Fruit fly (Drosophila melanogaster) whole organism, pupa: ENCODE results near the gene CG43447.

ENCODE experiments used
- CG9948 ChIP-seq: fragments of 200-800 bp; sonication (Bioruptor generic); optimal IDR thresholded peaks from 2 replicates; lab custom pipeline; 2018; ENCODE audit warnings: missing biosample characterization, mild to moderate bottlenecking, missing genetic modification characterization, moderate library complexity
- D1 ChIP-seq: fragments of 200-800 bp; sonication (Bioruptor generic); optimal IDR thresholded peaks from 2 replicates; lab custom pipeline; 2018; ENCODE audit warnings: missing biosample characterization, mild to moderate bottlenecking, missing genetic modification characterization, moderate library complexity
- rn ChIP-seq: fragments of 200-800 bp; sonication (Bioruptor generic); IDR thresholded peaks from 2 replicates; pipeline ENCODE4 v1.3.6; 2022; ENCODE audit warnings: missing biosample characterization, missing genetic modification characterization

dm6 chr3R:27463889-27464288, 23.8 kb downstream of the CG43447 start, which contains the start of gene CG13978:
- TF ChIP-seq rn (no peak), D1 (tag; lab: Kevin White, UChicago) (no peak), CG9948 (no peak)
